Fruit fly (Drosophila melanogaster) whole organism, wandering third instar larva: ENCODE measurements around the gene BthD.

Source experiments
- Dfd ChIP-seq: fragments of >200 bp; optimal IDR thresholded peaks from 2 replicates; lab custom pipeline; 2017; ENCODE audit warnings: missing biosample characterization, missing genetic modification characterization
- HLH106 ChIP-seq: fragments of 200-800 bp; optimal IDR thresholded peaks from 3 replicates; lab custom pipeline; 2019; ENCODE audit warnings: missing biosample characterization, mild to moderate bottlenecking, missing genetic modification characterization, moderate library complexity
- Hr83 ChIP-seq: fragments of 200-300 bp; sonication (Bioruptor generic); optimal IDR thresholded peaks from 2 replicates; lab custom pipeline; 2016; ENCODE audit warnings: missing biosample characterization, mild to moderate bottlenecking, missing genetic modification characterization, moderate library complexity; ENCODE audit not compliant: poor library complexity, severe bottlenecking
- Vsx2 ChIP-seq: fragments of 200-300, 225-300 bp; sonication (Bioruptor generic); optimal IDR thresholded peaks from 2 replicates; lab custom pipeline; 2018; ENCODE audit warnings: missing biosample characterization, missing genetic modification characterization; ENCODE audit not compliant: partially characterized antibody
- br ChIP-seq: fragments of 200-800 bp; sonication (Bioruptor generic); optimal IDR thresholded peaks from 2 replicates; lab custom pipeline; 2016; ENCODE audit warnings: missing biosample characterization, missing genetic modification characterization
- brk ChIP-seq: fragments of 200-800 bp; sonication (Bioruptor generic); optimal IDR thresholded peaks from 2 replicates; lab custom pipeline; 2016; ENCODE audit warnings: missing biosample characterization, mild to moderate bottlenecking, missing genetic modification characterization
- dmrt93B ChIP-seq: fragments of 200-800 bp; sonication (Bioruptor generic); optimal IDR thresholded peaks from 2 replicates; lab custom pipeline; 2018; ENCODE audit warnings: missing biosample characterization, mild to moderate bottlenecking, missing genetic modification characterization
- ey ChIP-seq: fragments of 200-800 bp; sonication (Bioruptor generic); optimal IDR thresholded peaks from 2 replicates; lab custom pipeline; 2016; ENCODE audit warnings: missing biosample characterization, missing genetic modification characterization
- foxo ChIP-seq, 2 experiments: fragments of 200-800 bp; sonication (Bioruptor generic); optimal IDR thresholded peaks; 2 replicates in 1 of 2; 3 replicates in 1 of 2; lab custom pipeline; 2016 to 2017; ENCODE audit warnings: missing biosample characterization in 2 of 2, missing genetic modification characterization in 2 of 2
- fru ChIP-seq: fragments of 200-800 bp; sonication (Bioruptor generic); optimal IDR thresholded peaks from 3 replicates; lab custom pipeline; 2016; ENCODE audit warnings: missing biosample characterization, mild to moderate bottlenecking, missing genetic modification characterization
- lola ChIP-seq: fragments of >200 bp; optimal IDR thresholded peaks from 2 replicates; lab custom pipeline; 2017; ENCODE audit warnings: missing biosample characterization, missing genetic modification characterization
- psq ChIP-seq: fragments of 200-800 bp; sonication (Bioruptor generic); optimal IDR thresholded peaks from 3 replicates; lab custom pipeline; 2017; ENCODE audit warnings: missing biosample characterization, mild to moderate bottlenecking, missing genetic modification characterization, moderate library complexity
- tai ChIP-seq: sonication (Bioruptor generic); optimal IDR thresholded peaks from 2 replicates; lab custom pipeline; 2016; ENCODE audit warnings: missing biosample characterization, missing genetic modification characterization

dm6 chrX:13625888-13626578 is 14.1 kb downstream of the BthD start:
- TF ChIP-seq dmrt93B (GFP tag; lab: Kevin White, UChicago) (no peak), psq (GFP tag; lab: Kevin White, UChicago) (no peak), Vsx2 (GFP tag; lab: Kevin White, UChicago) (no peak), ey (no peak), Dfd (no peak), HLH106 (no peak), brk (GFP tag; lab: Kevin White, UChicago) (no peak), foxo (GFP tag; optimal IDR thresholded peaks at IDR 0.05; lab: Kevin White, UChicago) (no peak), br (no peak), fru (no peak), tai (GFP tag; lab: Kevin White, UChicago) (no peak), lola (GFP tag; lab: Kevin White, UChicago) (no peak), Hr83 (GFP tag; lab: Kevin White, UChicago) (no peak)
